Worm (Caenorhabditis elegans) whole organism, L4/young adult: Measurements from ENCODE around the gene C16D9.8.

Source experiments
- dao-5 ChIP-seq: sonication (generic microtip); optimal IDR thresholded peaks from 2 replicates; lab custom pipeline; 2016; ENCODE audit warnings: missing genotype, missing genetic modification characterization, moderate library complexity, missing compliant biosample characterization
- him-1 ChIP-seq: sonication (generic microtip); optimal IDR thresholded peaks from 2 replicates; lab custom pipeline; 2016; ENCODE audit warnings: missing genotype, missing genetic modification reagents, missing genetic modification characterization, missing compliant biosample characterization

- TF ChIP-seq him-1 (tag; lab: Kevin White, UChicago) (no peak), dao-5 (tag; lab: Kevin White, UChicago) (no peak)
Observed at ce11 chrV:8305940-8306339, 42.6 kb upstream of the C16D9.8 start.
